Fruit fly (Drosophila melanogaster): ENCODE data around the gene kmg.
A peak's percentile ranks its signal among the peaks of the same experiment; 100 is the strongest.

kmg gene

DNA sequence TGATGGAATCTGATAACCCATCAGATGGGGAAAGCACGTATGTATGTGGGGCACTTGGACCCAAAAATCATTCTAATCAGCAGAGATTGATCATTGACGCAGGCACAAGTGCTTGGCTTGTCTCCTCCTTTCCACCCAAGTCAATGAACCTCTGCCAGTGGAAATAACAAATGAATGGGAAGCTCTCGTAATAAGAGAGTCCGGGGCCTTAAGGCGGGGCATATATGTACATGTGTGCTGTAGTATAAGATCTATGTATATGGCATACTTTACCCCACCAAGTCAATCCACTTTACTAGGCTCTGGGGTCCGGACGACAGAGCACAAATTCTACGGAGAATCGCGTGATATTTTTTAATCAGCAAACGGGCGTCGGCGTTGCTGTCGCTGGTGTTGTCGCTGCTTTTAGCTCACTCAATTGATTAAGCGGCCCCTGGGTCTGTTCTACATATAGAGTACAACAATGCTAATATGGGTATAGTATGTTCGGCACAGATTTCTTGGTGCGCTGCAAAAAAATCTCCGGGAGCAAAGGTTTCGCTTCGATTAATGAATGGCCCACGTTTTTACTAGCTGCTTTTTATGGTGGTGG is 45.8 kb downstream of the kmg start (continued):
- TF ChIP-seq grn (GFP tag; optimal IDR thresholded peaks at IDR 0.05) (peak; percentile 62), Meics (GFP tag; optimal IDR thresholded peaks at IDR 0.05) (peak; percentile 32), Fer1 (GFP tag; optimal IDR thresholded peaks at IDR 0.05) (peak; percentile 31), CG10543 (GFP tag; optimal IDR thresholded peaks at IDR 0.05) (peak; percentile 95), CG1233 (GFP tag; optimal IDR thresholded peaks at IDR 0.05) (peak; percentile 32), mld (GFP tag; IDR thresholded peaks at IDR 0.05; ENCODE audit: partially characterized antibody) (no peak), bbx (GFP tag; IDR thresholded peaks at IDR 0.05; ENCODE audit: partially characterized antibody) (no peak), slbo (GFP tag; IDR thresholded peaks at IDR 0.05) (no peak), CG11723 (GFP tag; optimal IDR thresholded peaks at IDR 0.05) (no peak), ftz-f1 (GFP tag; optimal IDR thresholded peaks at IDR 0.05) (peak; percentile 19), CG8765 (GFP tag; IDR thresholded peaks at IDR 0.05) (no peak), ken (GFP tag; IDR thresholded peaks at IDR 0.05) (no peak), CG10431 (GFP tag; optimal IDR thresholded peaks at IDR 0.05) (no peak), CG6683 (GFP tag; optimal IDR thresholded peaks at IDR 0.05) (peak; percentile 26), gsb-n (tag; optimal IDR thresholded peaks at IDR 0.05) (no peak), CG17186 (GFP tag; optimal IDR thresholded peaks at IDR 0.05) (no peak), CG18599 (GFP tag; optimal IDR thresholded peaks at IDR 0.05) (peak; percentile 9), B-H2 (GFP tag; optimal IDR thresholded peaks at IDR 0.05) (peak; percentile 35), CG2889 (GFP tag; IDR thresholded peaks at IDR 0.05) (no peak), CG8089 (GFP tag; optimal IDR thresholded peaks at IDR 0.05) (no peak), lilli (GFP tag; optimal IDR thresholded peaks at IDR 0.05) (peak; percentile 18), caup (GFP tag; optimal IDR thresholded peaks at IDR 0.05; ENCODE audit: severe bottlenecking) (no peak), trem (tag; optimal IDR thresholded peaks at IDR 0.05) (no peak), cwo (GFP tag; optimal IDR thresholded peaks at IDR 0.05) (peak; percentile 93), Lim3 (GFP tag; IDR thresholded peaks at IDR 0.05) (no peak), sens (GFP tag) (peak; percentile 63), esg (GFP tag; conservative IDR thresholded peaks at IDR 0.05) (no peak), ato (GFP tag; IDR thresholded peaks at IDR 0.05; ENCODE audit: partially characterized antibody) (no peak), CG12155 (GFP tag; optimal IDR thresholded peaks at IDR 0.05) (no peak), CG13296 (GFP tag; optimal IDR thresholded peaks at IDR 0.05) (peak; percentile 37), CG2678 (tag; optimal IDR thresholded peaks at IDR 0.05) (peak; percentile 30), insv (GFP tag; optimal IDR thresholded peaks at IDR 0.05) (no peak), Drgx (GFP tag; IDR thresholded peaks at IDR 0.05) (peak; percentile 63), Neu2 (GFP tag; optimal IDR thresholded peaks at IDR 0.05; ENCODE audit: borderline replicate concordance) (no peak), CG17568 (GFP tag; optimal IDR thresholded peaks at IDR 0.05) (no peak), CG7987 (GFP tag; optimal IDR thresholded peaks at IDR 0.05) (peak; percentile 37), D19B (GFP tag; optimal IDR thresholded peaks at IDR 0.05) (no peak), pfk (GFP tag; optimal IDR thresholded peaks at IDR 0.05) (peak; percentile 55), nom (GFP tag; optimal IDR thresholded peaks at IDR 0.05) (peak; percentile 55), CG12659 (GFP tag; optimal IDR thresholded peaks at IDR 0.05) (no peak), Usf (GFP tag; optimal IDR thresholded peaks at IDR 0.05) (no peak), Awh (GFP tag; IDR thresholded peaks at IDR 0.05) (0 out of 2 replicates have a peak, but pooled peaks have one; percentile 5)

Measured in whole organism, embryonic.